Fruit fly (Drosophila melanogaster) whole organism, embryonic: ENCODE measurements around the gene CG14194.
A peak's percentile ranks its signal among the peaks of the same experiment; 100 is the strongest.

Source experiments
- Ada2b ChIP-seq: fragments of 200-800 bp; sonication (Bioruptor generic); IDR thresholded peaks from 2 replicates; pipeline ENCODE4 v1.3.6; 2022; ENCODE audit warnings: missing biosample characterization, missing genetic modification characterization
- CG10267 ChIP-seq: fragments of 200-800 bp; sonication (Bioruptor generic); optimal IDR thresholded peaks from 2 replicates; lab custom pipeline; 2018; ENCODE audit warnings: missing biosample characterization, mild to moderate bottlenecking, missing genetic modification characterization, moderate library complexity
- CG10462 ChIP-seq: fragments of 200-800 bp; sonication (Bioruptor generic); optimal IDR thresholded peaks from 2 replicates; lab custom pipeline; 2016; ENCODE audit warnings: missing biosample characterization, missing genetic modification characterization
- CG10654 ChIP-seq: fragments of 200-800 bp; sonication (Bioruptor generic); optimal IDR thresholded peaks from 2 replicates; lab custom pipeline; 2016; ENCODE audit warnings: missing biosample characterization, missing genetic modification characterization
- CG11085 ChIP-seq: fragments of 200-800 bp; sonication (Bioruptor generic); IDR thresholded peaks from 2 replicates; pipeline ENCODE4 v1.3.6; 2022; ENCODE audit warnings: missing biosample characterization, missing genetic modification characterization
- CG11398 ChIP-seq: fragments of 200-800 bp; sonication (Bioruptor generic); optimal IDR thresholded peaks from 2 replicates; lab custom pipeline; 2016; ENCODE audit warnings: missing biosample characterization, missing genetic modification characterization
- CG11504 ChIP-seq: fragments of 200-800 bp; sonication (Bioruptor generic); optimal IDR thresholded peaks from 3 replicates; lab custom pipeline; 2019; ENCODE audit warnings: missing biosample characterization, mild to moderate bottlenecking, missing genetic modification characterization, moderate library complexity
- CG12236 ChIP-seq: fragments of 200-800 bp; sonication (Bioruptor generic); optimal IDR thresholded peaks from 2 replicates; lab custom pipeline; 2016; ENCODE audit warnings: missing biosample characterization, missing genetic modification characterization
- CG12769 ChIP-seq: fragments of 200-800 bp; sonication (Bioruptor generic); optimal IDR thresholded peaks from 2 replicates; lab custom pipeline; 2019; ENCODE audit warnings: missing biosample characterization, mild to moderate bottlenecking, missing genetic modification characterization, moderate library complexity
- CG13424 ChIP-seq: fragments of 200-800 bp; sonication (Bioruptor generic); optimal IDR thresholded peaks from 2 replicates; lab custom pipeline; 2019; ENCODE audit warnings: missing biosample characterization, mild to moderate bottlenecking, missing genetic modification characterization, moderate library complexity
- CG14441 ChIP-seq: fragments of 200-800 bp; sonication (Bioruptor generic); IDR thresholded peaks from 2 replicates; pipeline ENCODE4 v1.3.6; 2022; ENCODE audit warnings: missing biosample characterization, missing genetic modification characterization
- CG1647 ChIP-seq: fragments of 200-800 bp; sonication (Bioruptor generic); optimal IDR thresholded peaks from 3 replicates; lab custom pipeline; 2016; ENCODE audit warnings: missing biosample characterization, missing genetic modification characterization
- CG18476 ChIP-seq: fragments of 200-800 bp; sonication (Bioruptor generic); optimal IDR thresholded peaks from 2 replicates; lab custom pipeline; 2016; ENCODE audit warnings: missing biosample characterization, mild to moderate bottlenecking, missing genetic modification characterization
- CG31224 ChIP-seq: fragments of 200-800 bp; sonication (Bioruptor generic); IDR thresholded peaks from 2 replicates; pipeline ENCODE4 v1.3.6; 2022; ENCODE audit warnings: missing biosample characterization, missing genetic modification characterization
- CG31388 ChIP-seq: fragments of 200-800 bp; sonication (Bioruptor generic); optimal IDR thresholded peaks from 2 replicates; lab custom pipeline; 2016; ENCODE audit warnings: missing biosample characterization, missing genetic modification characterization
- CG32767 ChIP-seq: fragments of 200-800 bp; sonication (Bioruptor generic); IDR thresholded peaks from 2 replicates; pipeline ENCODE4 v1.3.6; 2022; ENCODE audit warnings: missing biosample characterization, missing genetic modification characterization
- CG4820 ChIP-seq: fragments of 200-800 bp; sonication (Bioruptor generic); optimal IDR thresholded peaks from 3 replicates; lab custom pipeline; 2016; ENCODE audit warnings: missing biosample characterization, missing genetic modification characterization
- CG5245 ChIP-seq: fragments of 200-800 bp; sonication (Bioruptor generic); optimal IDR thresholded peaks from 3 replicates; lab custom pipeline; 2016; ENCODE audit warnings: missing biosample characterization, missing genetic modification characterization
- CG8924 ChIP-seq: fragments of 200-800 bp; optimal IDR thresholded peaks from 3 replicates; lab custom pipeline; 2019; ENCODE audit warnings: missing biosample characterization, mild to moderate bottlenecking, missing genetic modification characterization, moderate library complexity
- CG9932 ChIP-seq: fragments of 200-800 bp; sonication (Bioruptor generic); IDR thresholded peaks from 2 replicates; pipeline ENCODE4 v1.3.6; 2022; ENCODE audit warnings: missing biosample characterization, missing genetic modification characterization
- Camta ChIP-seq: fragments of 200-800 bp; sonication (Bioruptor generic); optimal IDR thresholded peaks from 2 replicates; lab custom pipeline; 2016; ENCODE audit warnings: missing biosample characterization, missing genetic modification characterization
- D19B ChIP-seq: fragments of 200-800 bp; sonication (Bioruptor generic); optimal IDR thresholded peaks from 2 replicates; lab custom pipeline; 2017; ENCODE audit warnings: missing biosample characterization, mild to moderate bottlenecking, missing genetic modification characterization
- Eip74EF ChIP-seq, 2 experiments: fragments of 200-800 bp in 1 of 2; fragments of >200 bp in 1 of 2; sonication (Bioruptor generic) in 1 of 2; optimal IDR thresholded peaks; 2 replicates each; lab custom pipeline; 2017 to 2019; ENCODE audit warnings: missing biosample characterization in 2 of 2, missing genetic modification characterization in 2 of 2, mild to moderate bottlenecking in 1 of 2, moderate library complexity in 1 of 2
- Elba2 ChIP-seq: fragments of 200-800 bp; sonication (Bioruptor generic); optimal IDR thresholded peaks from 3 replicates; lab custom pipeline; 2016; ENCODE audit warnings: missing biosample characterization, missing genetic modification characterization
- Hr78 ChIP-seq, 2 experiments: fragments of 200-800 bp in 1 of 2; fragments of >200 bp in 1 of 2; sonication (Bioruptor generic) in 1 of 2; optimal IDR thresholded peaks; 2 replicates each; lab custom pipeline; 2017 to 2019; ENCODE audit warnings: missing biosample characterization in 2 of 2, missing genetic modification characterization in 2 of 2, mild to moderate bottlenecking in 1 of 2, moderate library complexity in 1 of 2
- Lim3 ChIP-seq: fragments of 200-800 bp; sonication (Bioruptor generic); IDR thresholded peaks from 2 replicates; pipeline ENCODE4 v1.3.6; 2022; ENCODE audit warnings: missing biosample characterization, missing genetic modification characterization
- Nf-YA ChIP-seq: fragments of 200-800 bp; sonication (Bioruptor generic); IDR thresholded peaks from 2 replicates; pipeline ENCODE4 v1.3.6; 2022; ENCODE audit warnings: missing biosample characterization, missing genetic modification characterization
- Poxn ChIP-seq: fragments of 200-800 bp; sonication (Bioruptor generic); IDR thresholded peaks from 2 replicates; pipeline ENCODE4 v1.3.6; 2022; ENCODE audit warnings: missing biosample characterization, missing genetic modification characterization
- Sin3A ChIP-seq: fragments of >200 bp; optimal IDR thresholded peaks from 2 replicates; lab custom pipeline; 2018
- Sox100B ChIP-seq: fragments of 200-800 bp; sonication (Bioruptor generic); optimal IDR thresholded peaks from 3 replicates; lab custom pipeline; 2018; ENCODE audit warnings: missing biosample characterization, mild to moderate bottlenecking, missing genetic modification characterization
- Sry-β ChIP-seq: fragments of 200-800 bp; sonication (Bioruptor generic); optimal IDR thresholded peaks from 2 replicates; lab custom pipeline; 2018; ENCODE audit warnings: missing biosample characterization, mild to moderate bottlenecking, missing genetic modification characterization, moderate library complexity
- Taf1 ChIP-seq: fragments of 200-800 bp; sonication (Bioruptor generic); IDR thresholded peaks from 2 replicates; pipeline ENCODE4 v1.3.6; 2022; ENCODE audit warnings: missing biosample characterization, missing genetic modification characterization
- Tbp ChIP-seq: fragments of >200 bp; optimal IDR thresholded peaks from 2 replicates; lab custom pipeline; 2018; ENCODE audit warnings: missing biosample characterization, missing genetic modification characterization
- Usf ChIP-seq: fragments of 200-800 bp; sonication (Bioruptor generic); optimal IDR thresholded peaks from 2 replicates; lab custom pipeline; 2017; ENCODE audit warnings: missing genotype, missing biosample characterization, missing genetic modification characterization
- ac ChIP-seq: fragments of 200-800 bp; sonication (Bioruptor generic); optimal IDR thresholded peaks from 3 replicates; lab custom pipeline; 2017; ENCODE audit warnings: missing biosample characterization, mild to moderate bottlenecking, missing genetic modification characterization
- bsh ChIP-seq, 2 experiments: fragments of 200-800 bp; sonication (Bioruptor generic); optimal IDR thresholded peaks; 2 replicates each; lab custom pipeline; 2017 to 2018; ENCODE audit warnings: mild to moderate bottlenecking in 2 of 2, missing biosample characterization in 2 of 2, missing genetic modification characterization in 2 of 2, moderate library complexity in 1 of 2
- ci ChIP-seq: fragments of 200-800 bp; sonication (Bioruptor generic); IDR thresholded peaks from 3 replicates; pipeline ENCODE4 v1.3.6; 2022; ENCODE audit warnings: missing biosample characterization, missing genetic modification characterization
- corto ChIP-seq: fragments of 200-800 bp; sonication (Bioruptor generic); optimal IDR thresholded peaks from 2 replicates; lab custom pipeline; 2016; ENCODE audit warnings: missing biosample characterization, mild to moderate bottlenecking, missing genetic modification characterization, moderate library complexity
- dimm ChIP-seq: fragments of 200-800 bp; sonication (Bioruptor generic); IDR thresholded peaks from 2 replicates; pipeline ENCODE4 v1.3.6; 2022; ENCODE audit warnings: missing biosample characterization, missing genetic modification characterization
- disco-r ChIP-seq: fragments of 200-800 bp; sonication (Bioruptor generic); optimal IDR thresholded peaks from 2 replicates; lab custom pipeline; 2016; ENCODE audit warnings: missing biosample characterization, missing genetic modification characterization
- dmrt99B ChIP-seq: fragments of 200-800 bp; sonication (Bioruptor generic); optimal IDR thresholded peaks from 2 replicates; lab custom pipeline; 2018; ENCODE audit warnings: missing biosample characterization, mild to moderate bottlenecking, missing genetic modification characterization, moderate library complexity
- h ChIP-seq: fragments of >200 bp; optimal IDR thresholded peaks from 2 replicates; lab custom pipeline; 2017
- hbn ChIP-seq: fragments of 200-800 bp; sonication (Bioruptor generic); IDR thresholded peaks from 2 replicates; pipeline ENCODE4 v1.3.6; 2022; ENCODE audit warnings: missing biosample characterization, missing genetic modification characterization; ENCODE audit not compliant: partially characterized antibody
- mirr ChIP-seq: fragments of 200-800 bp; sonication (Bioruptor generic); optimal IDR thresholded peaks from 3 replicates; lab custom pipeline; 2018; ENCODE audit warnings: missing biosample characterization, mild to moderate bottlenecking, missing genetic modification characterization
- otp ChIP-seq: fragments of 200-800 bp; sonication (Bioruptor generic); IDR thresholded peaks from 3 replicates; pipeline ENCODE4, ENCODE4 v1.3.6; 2022; ENCODE audit warnings: missing biosample characterization, missing genetic modification characterization
- ranshi ChIP-seq: fragments of 200-800 bp; sonication (Bioruptor generic); IDR thresholded peaks from 2 replicates; pipeline ENCODE4 v1.3.6; 2022; ENCODE audit warnings: missing biosample characterization, missing genetic modification characterization
- sna ChIP-seq: fragments of 200-800 bp; sonication (Bioruptor generic); IDR thresholded peaks from 2 replicates; pipeline ENCODE4 v1.3.6; 2022; ENCODE audit warnings: missing biosample characterization, missing genetic modification characterization; ENCODE audit not compliant: partially characterized antibody
- tll ChIP-seq, 2 experiments: fragments of 200-800 bp in 1 of 2; fragments of >200 bp in 1 of 2; sonication (Bioruptor generic) in 1 of 2; optimal IDR thresholded peaks; 2 replicates each; lab custom pipeline; 2017 to 2019; ENCODE audit warnings: missing biosample characterization in 2 of 2, missing genetic modification characterization in 2 of 2, mild to moderate bottlenecking in 1 of 2, moderate library complexity in 1 of 2
- ttk ChIP-seq: fragments of 200-800 bp; sonication (Bioruptor generic); IDR thresholded peaks from 2 replicates; pipeline ENCODE4 v2.1.2; 2022; ENCODE audit warnings: missing biosample characterization, missing genetic modification characterization
- unc-4 ChIP-seq: fragments of 200-800 bp; sonication (Bioruptor generic); IDR thresholded peaks from 2 replicates; pipeline ENCODE4 v1.3.6; 2022; ENCODE audit warnings: missing biosample characterization, missing genetic modification characterization; ENCODE audit not compliant: partially characterized antibody
- vfl ChIP-seq: fragments of 200-800 bp; sonication (Bioruptor generic); optimal IDR thresholded peaks from 2 replicates; lab custom pipeline; 2016; ENCODE audit warnings: missing biosample characterization, missing genetic modification characterization

Gene CG14194

DNA sequence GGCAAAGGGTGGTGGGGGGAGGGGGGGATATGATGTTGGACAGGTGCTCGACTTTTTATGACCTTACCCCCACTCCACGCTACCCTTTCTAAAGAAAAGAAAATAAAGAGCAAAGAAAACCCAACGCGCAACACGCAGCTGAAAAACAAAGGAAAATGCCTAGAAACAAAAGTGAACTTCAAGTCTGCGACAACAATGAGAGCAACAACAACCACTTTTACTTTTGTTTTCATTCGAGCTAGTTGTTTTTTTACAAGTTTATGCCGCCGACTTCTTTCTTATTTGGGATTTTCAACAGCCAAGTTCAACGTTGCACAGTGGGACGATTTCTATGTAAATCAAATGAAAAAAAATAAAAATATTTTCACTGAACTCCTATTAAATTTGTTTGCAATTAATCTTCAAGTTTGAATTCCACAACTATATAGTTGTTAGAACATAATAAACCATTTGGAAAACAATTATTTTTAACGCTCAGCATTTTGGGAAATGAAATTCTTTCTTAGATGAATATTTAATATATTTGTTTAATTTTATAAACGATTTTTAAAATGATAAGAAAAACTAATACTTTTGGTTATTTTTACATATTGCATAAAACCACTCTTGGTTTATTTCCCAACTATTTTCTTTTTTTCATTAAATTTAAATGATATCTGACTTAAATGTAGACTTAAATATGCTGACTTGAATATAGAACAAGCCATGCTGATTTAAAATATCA, 31.4 kb downstream of the CG14194 start (continued):
- TF ChIP-seq Sry-β (GFP tag; lab: Kevin White, UChicago): no peak
- no peak for TF ChIP-seq Ada2b (GFP tag; lab: Robert Waterston, UW)
- no peak for TF ChIP-seq sna (GFP tag; lab: Robert Waterston, UW)
- TF ChIP-seq Lim3 (GFP tag; lab: Robert Waterston, UW): no peak
- TF ChIP-seq CG11504 (tag; lab: Kevin White, UChicago): peak; percentile 76
- TF ChIP-seq unc-4: no peak
- TF ChIP-seq tll (GFP tag; optimal IDR thresholded peaks at IDR 0.05; lab: Kevin White, UChicago): no peak
- no peak for TF ChIP-seq otp
- TF ChIP-seq CG8924 (tag; lab: Kevin White, UChicago): peak; percentile 63
- TF ChIP-seq ci (GFP tag; lab: Robert Waterston, UW): no peak
- TF ChIP-seq mirr (GFP tag; lab: Kevin White, UChicago): no peak
- no peak for TF ChIP-seq D19B (GFP tag; lab: Kevin White, UChicago)
- no peak for TF ChIP-seq Poxn (GFP tag; lab: Robert Waterston, UW)
- no peak for TF ChIP-seq Camta
- no peak for TF ChIP-seq CG14441 (GFP tag; lab: Robert Waterston, UW)
- no peak for TF ChIP-seq ranshi (GFP tag; lab: Robert Waterston, UW)
- no peak for TF ChIP-seq corto (GFP tag; lab: Kevin White, UChicago)
- TF ChIP-seq Elba2 (GFP tag; lab: Kevin White, UChicago): no peak
- no peak for TF ChIP-seq Sin3A (lab: Kevin White, UChicago)
- no peak for TF ChIP-seq CG10654 (GFP tag; lab: Kevin White, UChicago)
- no peak for TF ChIP-seq CG9932 (GFP tag; lab: Robert Waterston, UW)
- TF ChIP-seq vfl (GFP tag; lab: Kevin White, UChicago): no peak
- TF ChIP-seq CG12769 (tag; lab: Kevin White, UChicago): no peak
- no peak for TF ChIP-seq CG1647 (GFP tag; lab: Kevin White, UChicago)
- TF ChIP-seq ac: no peak
- peak; percentile 72 for TF ChIP-seq Sox100B (GFP tag; lab: Kevin White, UChicago)
- TF ChIP-seq dmrt99B (tag; lab: Kevin White, UChicago): peak; percentile 70
- TF ChIP-seq hbn (GFP tag; lab: Robert Waterston, UW): no peak
- no peak for TF ChIP-seq ttk
- TF ChIP-seq CG5245 (GFP tag; lab: Kevin White, UChicago): no peak
- no peak for TF ChIP-seq CG12236 (GFP tag; lab: Kevin White, UChicago)
- TF ChIP-seq CG31388: no peak
- TF ChIP-seq h (lab: Kevin White, UChicago): no peak
- no peak for TF ChIP-seq Usf (GFP tag; lab: Kevin White, UChicago)
- peak; percentile 31 for TF ChIP-seq CG10267 (tag; lab: Kevin White, UChicago)
- no peak for TF ChIP-seq CG31224 (GFP tag; lab: Robert Waterston, UW)
- no peak for TF ChIP-seq Tbp
- no peak for TF ChIP-seq Nf-YA (GFP tag; lab: Robert Waterston, UW)
- TF ChIP-seq CG32767 (GFP tag; lab: Robert Waterston, UW): no peak
- TF ChIP-seq Hr78 (GFP tag; optimal IDR thresholded peaks at IDR 0.05; lab: Kevin White, UChicago): peak in 1 of 2 experiments; percentile 7
- no peak for TF ChIP-seq Taf1
- no peak for TF ChIP-seq CG18476 (GFP tag; lab: Kevin White, UChicago)
- TF ChIP-seq disco-r (GFP tag; lab: Kevin White, UChicago): no peak
- peak; percentile 3 for TF ChIP-seq CG4820 (GFP tag; lab: Kevin White, UChicago)
- TF ChIP-seq CG11398 (GFP tag; lab: Kevin White, UChicago): no peak
- TF ChIP-seq CG13424 (tag; lab: Kevin White, UChicago): peak; percentile 38
- no peak for TF ChIP-seq dimm (GFP tag; lab: Robert Waterston, UW)
- no peak for TF ChIP-seq CG10462 (GFP tag; lab: Kevin White, UChicago)
- TF ChIP-seq Eip74EF (GFP tag; optimal IDR thresholded peaks at IDR 0.05; lab: Kevin White, UChicago): peak in 1 of 2 experiments; percentile 22
- no peak for TF ChIP-seq CG11085
- peak; percentile 10 to 50 for TF ChIP-seq bsh (GFP tag; optimal IDR thresholded peaks at IDR 0.05; lab: Kevin White, UChicago)
